Fruit fly (Drosophila melanogaster) whole organism, embryonic: ENCODE results near the gene Or9a.
A peak's percentile ranks its signal among the peaks of the same experiment; 100 is the strongest.

ENCODE experiments used
- Bgb ChIP-seq: fragments of 200-800 bp; sonication (Bioruptor generic); IDR thresholded peaks from 2 replicates; pipeline ENCODE4 v1.3.6; 2022; ENCODE audit warnings: missing biosample characterization, missing genetic modification characterization; ENCODE audit not compliant: partially characterized antibody
- CG11723 ChIP-seq: fragments of 200-800 bp; sonication (Bioruptor generic); optimal IDR thresholded peaks from 2 replicates; lab custom pipeline; 2017; ENCODE audit warnings: missing biosample characterization, mild to moderate bottlenecking, missing genetic modification characterization
- CG12155 ChIP-seq: fragments of 200-800 bp; sonication (Bioruptor generic); optimal IDR thresholded peaks from 3 replicates; lab custom pipeline; 2016; ENCODE audit warnings: missing biosample characterization, missing genetic modification characterization
- CG12219 ChIP-seq: fragments of 200-800 bp; sonication (Bioruptor generic); optimal IDR thresholded peaks from 3 replicates; lab custom pipeline; 2018; ENCODE audit warnings: missing biosample characterization, mild to moderate bottlenecking, missing genetic modification characterization
- CG12391 ChIP-seq: fragments of 200-800 bp; sonication (Bioruptor generic); optimal IDR thresholded peaks from 3 replicates; lab custom pipeline; 2018; ENCODE audit warnings: missing biosample characterization, mild to moderate bottlenecking, missing genetic modification characterization, moderate library complexity
- CG13296 ChIP-seq: fragments of 200-800 bp; sonication (Bioruptor generic); optimal IDR thresholded peaks from 3 replicates; lab custom pipeline; 2018; ENCODE audit warnings: missing biosample characterization, mild to moderate bottlenecking, missing genetic modification characterization
- CG14710 ChIP-seq: fragments of 200-800 bp; sonication (Bioruptor generic); optimal IDR thresholded peaks from 3 replicates; lab custom pipeline; 2019; ENCODE audit warnings: missing biosample characterization, mild to moderate bottlenecking, missing genetic modification characterization, moderate library complexity
- CG1602 ChIP-seq: fragments of 200-800 bp; sonication (Bioruptor generic); optimal IDR thresholded peaks from 3 replicates; lab custom pipeline; 2016; ENCODE audit warnings: missing biosample characterization, missing genetic modification characterization
- CG16813 ChIP-seq: fragments of 200-800 bp; sonication (Bioruptor generic); IDR thresholded peaks from 3 replicates; pipeline ENCODE4 v1.3.6; 2022; ENCODE audit warnings: missing biosample characterization, missing genetic modification characterization; ENCODE audit not compliant: partially characterized antibody
- CG17359 ChIP-seq: fragments of 200-800 bp; sonication (Bioruptor generic); optimal IDR thresholded peaks from 3 replicates; lab custom pipeline; 2018; ENCODE audit warnings: missing biosample characterization, mild to moderate bottlenecking, missing genetic modification characterization, moderate library complexity
- CG17385 ChIP-seq: fragments of 200-800 bp; sonication (Bioruptor generic); optimal IDR thresholded peaks from 3 replicates; lab custom pipeline; 2018; ENCODE audit warnings: missing biosample characterization, mild to moderate bottlenecking, missing genetic modification characterization
- CG18619 ChIP-seq: fragments of 200-800 bp; sonication (Bioruptor generic); optimal IDR thresholded peaks from 3 replicates; lab custom pipeline; 2017; ENCODE audit warnings: missing biosample characterization, mild to moderate bottlenecking, missing genetic modification characterization
- CG2889 ChIP-seq: fragments of 200-800 bp; sonication (Bioruptor generic); IDR thresholded peaks from 3 replicates; pipeline ENCODE4 v1.3.6; 2022; ENCODE audit warnings: missing biosample characterization, missing genetic modification characterization
- CG34376 ChIP-seq: fragments of 200-800 bp; sonication (Bioruptor generic); optimal IDR thresholded peaks from 2 replicates; lab custom pipeline; 2018; ENCODE audit warnings: missing biosample characterization, mild to moderate bottlenecking, missing genetic modification characterization
- CG6254 ChIP-seq: fragments of 200-800 bp; sonication (Bioruptor generic); optimal IDR thresholded peaks from 3 replicates; lab custom pipeline; 2017; ENCODE audit warnings: mild to moderate bottlenecking, missing biosample characterization, missing genetic modification reagents, missing genetic modification characterization
- CG7987 ChIP-seq: fragments of 200-800 bp; sonication (Bioruptor generic); optimal IDR thresholded peaks from 2 replicates; lab custom pipeline; 2018; ENCODE audit warnings: missing biosample characterization, mild to moderate bottlenecking, missing genetic modification characterization, moderate library complexity
- CG8765 ChIP-seq: fragments of 200-800 bp; sonication (Bioruptor generic); IDR thresholded peaks from 2 replicates; pipeline ENCODE4 v1.3.6; 2022; ENCODE audit warnings: missing biosample characterization, missing genetic modification characterization
- CG8924 ChIP-seq: fragments of 200-800 bp; optimal IDR thresholded peaks from 3 replicates; lab custom pipeline; 2019; ENCODE audit warnings: missing biosample characterization, mild to moderate bottlenecking, missing genetic modification characterization, moderate library complexity
- CG9932 ChIP-seq: fragments of 200-800 bp; sonication (Bioruptor generic); IDR thresholded peaks from 2 replicates; pipeline ENCODE4 v1.3.6; 2022; ENCODE audit warnings: missing biosample characterization, missing genetic modification characterization
- Chrac-16 ChIP-seq: fragments of 200-800 bp; sonication (Bioruptor generic); optimal IDR thresholded peaks from 3 replicates; lab custom pipeline; 2016; ENCODE audit warnings: missing biosample characterization, missing genetic modification characterization
- D19A ChIP-seq: fragments of 200-800 bp; optimal IDR thresholded peaks from 3 replicates; lab custom pipeline; 2019; ENCODE audit warnings: missing biosample characterization, mild to moderate bottlenecking, missing genetic modification characterization, moderate library complexity
- Dref ChIP-seq: fragments of 200-800 bp; sonication (Bioruptor generic); IDR thresholded peaks from 2 replicates; pipeline ENCODE4 v1.3.6; 2022; ENCODE audit warnings: missing biosample characterization, missing genetic modification characterization
- Fer1 ChIP-seq: fragments of 200-800 bp; sonication (Bioruptor generic); optimal IDR thresholded peaks from 2 replicates; lab custom pipeline; 2017; ENCODE audit warnings: missing biosample characterization, mild to moderate bottlenecking, missing genetic modification characterization
- Fer3 ChIP-seq: fragments of 200-800 bp; sonication (Bioruptor generic); optimal IDR thresholded peaks from 2 replicates; lab custom pipeline; 2018; ENCODE audit warnings: missing biosample characterization, mild to moderate bottlenecking, missing genetic modification characterization, moderate library complexity
- GATAe ChIP-seq: fragments of 200-800 bp; sonication (Bioruptor generic); conservative IDR thresholded peaks from 2 replicates; pipeline ENCODE4 v1.3.6; 2022; ENCODE audit warnings: missing biosample characterization, missing genetic modification characterization
- HLH4C ChIP-seq: fragments of 200-800 bp; sonication (Bioruptor generic); IDR thresholded peaks from 3 replicates; pipeline ENCODE4 v1.3.6; 2022; ENCODE audit warnings: missing biosample characterization, missing genetic modification characterization; ENCODE audit not compliant: partially characterized antibody
- Meics ChIP-seq: fragments of 200-800 bp; sonication (Bioruptor generic); optimal IDR thresholded peaks from 2 replicates; lab custom pipeline; 2017; ENCODE audit warnings: missing biosample characterization, mild to moderate bottlenecking, missing genetic modification characterization
- NFAT ChIP-seq: fragments of 200-800 bp; sonication (Bioruptor generic); IDR thresholded peaks from 2 replicates; pipeline ENCODE4 v1.3.6; 2022; ENCODE audit warnings: missing biosample characterization, missing genetic modification characterization
- Oli ChIP-seq: fragments of 200-800 bp; sonication (Bioruptor generic); optimal IDR thresholded peaks from 2 replicates; lab custom pipeline; 2018; ENCODE audit warnings: missing biosample characterization, mild to moderate bottlenecking, missing genetic modification characterization, moderate library complexity
- Sin3A ChIP-seq: fragments of >200 bp; optimal IDR thresholded peaks from 2 replicates; lab custom pipeline; 2018
- Six4 ChIP-seq: fragments of 200-800 bp; sonication (Bioruptor generic); optimal IDR thresholded peaks from 2 replicates; lab custom pipeline; 2016; ENCODE audit warnings: missing biosample characterization, missing genetic modification characterization
- ab ChIP-seq: fragments of 200-800 bp; sonication (Bioruptor generic); optimal IDR thresholded peaks from 2 replicates; lab custom pipeline; 2016; ENCODE audit warnings: missing biosample characterization, missing genetic modification characterization
- ac ChIP-seq: fragments of 200-800 bp; sonication (Bioruptor generic); optimal IDR thresholded peaks from 3 replicates; lab custom pipeline; 2017; ENCODE audit warnings: missing biosample characterization, mild to moderate bottlenecking, missing genetic modification characterization
- amos ChIP-seq: fragments of 200-800 bp; sonication (Bioruptor generic); IDR thresholded peaks from 2 replicates; pipeline ENCODE4 v1.3.6; 2022; ENCODE audit warnings: missing biosample characterization, missing genetic modification characterization; ENCODE audit not compliant: partially characterized antibody
- ase ChIP-seq: fragments of 200-800 bp; sonication (Bioruptor generic); IDR thresholded peaks from 3 replicates; pipeline ENCODE4 v1.3.6; 2022; ENCODE audit warnings: missing biosample characterization, missing genetic modification characterization
- ato ChIP-seq: fragments of 200-800 bp; sonication (Bioruptor generic); IDR thresholded peaks from 2 replicates; pipeline ENCODE4 v1.3.6; 2022; ENCODE audit warnings: missing biosample characterization, missing genetic modification characterization; ENCODE audit not compliant: partially characterized antibody
- ci ChIP-seq: fragments of 200-800 bp; sonication (Bioruptor generic); IDR thresholded peaks from 3 replicates; pipeline ENCODE4 v1.3.6; 2022; ENCODE audit warnings: missing biosample characterization, missing genetic modification characterization
- crol ChIP-seq: fragments of 200-800 bp; sonication (Bioruptor generic); IDR thresholded peaks from 2 replicates; pipeline ENCODE4 v1.3.6; 2022; ENCODE audit warnings: missing biosample characterization, missing genetic modification characterization
- dpn ChIP-seq, 2 experiments: fragments of 200-800 bp; sonication (Bioruptor generic); optimal IDR thresholded peaks; 3 replicates each; lab custom pipeline; 2016; ENCODE audit warnings: missing biosample characterization in 2 of 2, missing genetic modification characterization in 2 of 2
- ewg ChIP-seq: fragments of 200-800 bp; sonication (Bioruptor generic); optimal IDR thresholded peaks from 3 replicates; lab custom pipeline; 2017; ENCODE audit warnings: mild to moderate bottlenecking, missing biosample characterization, missing genetic modification reagents, missing genetic modification characterization
- fd96Cb ChIP-seq: fragments of 200-800 bp; sonication (Bioruptor generic); optimal IDR thresholded peaks from 2 replicates; lab custom pipeline; 2018; ENCODE audit warnings: missing biosample characterization, mild to moderate bottlenecking, missing genetic modification characterization, moderate library complexity
- fu2 ChIP-seq: fragments of 200-800 bp; sonication (Bioruptor generic); optimal IDR thresholded peaks from 2 replicates; lab custom pipeline; 2016; ENCODE audit warnings: missing biosample characterization, missing genetic modification characterization
- hb ChIP-seq: fragments of 200-800 bp; sonication (Bioruptor generic); IDR thresholded peaks from 3 replicates; pipeline ENCODE4 v1.3.6; 2022; ENCODE audit warnings: missing biosample characterization, missing genetic modification characterization; ENCODE audit not compliant: partially characterized antibody
- her ChIP-seq: fragments of 200-800 bp; sonication (Bioruptor generic); optimal IDR thresholded peaks from 2 replicates; lab custom pipeline; 2016; ENCODE audit warnings: missing biosample characterization, missing genetic modification characterization
- jing ChIP-seq: fragments of 200-800 bp; sonication (Bioruptor generic); optimal IDR thresholded peaks from 2 replicates; lab custom pipeline; 2018; ENCODE audit warnings: missing biosample characterization, mild to moderate bottlenecking, missing genetic modification characterization
- mam ChIP-seq: fragments of 200-800 bp; sonication (Bioruptor generic); optimal IDR thresholded peaks from 3 replicates; lab custom pipeline; 2016; ENCODE audit warnings: missing biosample characterization, missing genetic modification characterization
- pho ChIP-seq: fragments of 200-800 bp; sonication (Bioruptor generic); optimal IDR thresholded peaks from 2 replicates; lab custom pipeline; 2016; ENCODE audit warnings: missing biosample characterization, missing genetic modification characterization
- phol ChIP-seq: fragments of 200-800 bp; sonication (Bioruptor generic); optimal IDR thresholded peaks from 3 replicates; lab custom pipeline; 2018; ENCODE audit warnings: missing biosample characterization, mild to moderate bottlenecking, missing genetic modification characterization, moderate library complexity
- pita ChIP-seq: fragments of 200-800 bp; sonication (Bioruptor generic); optimal IDR thresholded peaks from 2 replicates; lab custom pipeline; 2017; ENCODE audit warnings: missing biosample characterization, mild to moderate bottlenecking, missing genetic modification characterization
- rib ChIP-seq: fragments of 200-800 bp; sonication (Bioruptor generic); IDR thresholded peaks from 2 replicates; pipeline ENCODE4 v1.3.6; 2022; ENCODE audit warnings: missing biosample characterization, missing genetic modification characterization
- sens ChIP-seq: fragments of 200-800 bp; sonication (Bioruptor generic); peaks from one replicate; lab custom pipeline; 2016; ENCODE audit warnings: missing biosample characterization, missing genetic modification characterization

Gene Or9a

dm6 chrX:10461938-10462337 lies 2.5 kb upstream of the Or9a start (continued):
- TF ChIP-seq Chrac-16 (no peak), D19A (tag; lab: Kevin White, UChicago) (no peak), pita (GFP tag; lab: Kevin White, UChicago) (no peak), CG12391 (peak; percentile 8), ato (GFP tag; lab: Robert Waterston, UW) (no peak), GATAe (GFP tag; lab: Robert Waterston, UW) (no peak), Sin3A (no peak), Oli (tag; lab: Kevin White, UChicago) (no peak), dpn (GFP tag; optimal IDR thresholded peaks at IDR 0.05; lab: Kevin White, UChicago) (no peak), CG13296 (GFP tag; lab: Kevin White, UChicago) (peak; percentile 50), Dref (0 out of 2 replicates have a peak, but pooled peaks have one; percentile 13), CG18619 (no peak), Six4 (GFP tag; lab: Kevin White, UChicago) (no peak), CG1602 (GFP tag; lab: Kevin White, UChicago) (no peak), CG8924 (tag; lab: Kevin White, UChicago) (no peak), sens (GFP tag; lab: Kevin White, UChicago) (peak; percentile 48), CG12155 (no peak), fu2 (no peak), mam (GFP tag; lab: Kevin White, UChicago) (no peak), ac (GFP tag; lab: Kevin White, UChicago) (peak; percentile 7), CG7987 (GFP tag; lab: Kevin White, UChicago) (peak; percentile 67), HLH4C (no peak), CG34376 (GFP tag; lab: Kevin White, UChicago) (peak; percentile 15), CG16813 (no peak), ase (GFP tag; lab: Robert Waterston, UW) (no peak), rib (GFP tag; lab: Robert Waterston, UW) (no peak), Fer1 (GFP tag; lab: Kevin White, UChicago) (peak; percentile 46), NFAT (GFP tag; lab: Robert Waterston, UW) (no peak), fd96Cb (tag; lab: Kevin White, UChicago) (no peak), CG12219 (GFP tag; lab: Kevin White, UChicago) (peak; percentile 8), CG8765 (GFP tag; lab: Robert Waterston, UW) (no peak), hb (GFP tag; lab: Robert Waterston, UW) (no peak), CG11723 (GFP tag; lab: Kevin White, UChicago) (no peak), pho (GFP tag; lab: Kevin White, UChicago) (no peak), Fer3 (tag; lab: Kevin White, UChicago) (peak; percentile 25), ab (GFP tag; lab: Kevin White, UChicago) (no peak), Bgb (no peak), ewg (GFP tag; lab: Kevin White, UChicago) (no peak), jing (GFP tag; lab: Kevin White, UChicago) (no peak), CG17359 (tag; lab: Kevin White, UChicago) (peak; percentile 17), ci (GFP tag; lab: Robert Waterston, UW) (peak; percentile 63; the same call in 1 of the 3 replicates), crol (GFP tag; lab: Robert Waterston, UW) (peak; percentile 57), phol (peak; percentile 31), CG6254 (GFP tag; lab: Kevin White, UChicago) (no peak), her (GFP tag; lab: Kevin White, UChicago) (no peak), Meics (GFP tag; lab: Kevin White, UChicago) (peak; percentile 3), amos (no peak), CG2889 (GFP tag; lab: Robert Waterston, UW) (no peak), CG17385 (GFP tag; lab: Kevin White, UChicago) (peak; percentile 77), CG9932 (GFP tag; lab: Robert Waterston, UW) (no peak), CG14710 (tag; lab: Kevin White, UChicago) (peak; percentile 1)
